Fruit fly (Drosophila melanogaster) whole organism, prepupa: ENCODE results near the gene dlp.
A peak's percentile ranks its signal among the peaks of the same experiment; 100 is the strongest.

ENCODE experiments used
- Blimp-1 ChIP-seq: fragments of 200-800 bp; sonication (Bioruptor generic); optimal IDR thresholded peaks from 3 replicates; lab custom pipeline; 2017; ENCODE audit warnings: missing biosample characterization, missing genetic modification characterization, mild to moderate bottlenecking, moderate library complexity, missing genetic modification reagents
- CG10631 ChIP-seq: fragments of 200-800 bp; sonication (Bioruptor generic); optimal IDR thresholded peaks from 2 replicates; lab custom pipeline; 2016; ENCODE audit warnings: missing biosample characterization, missing genetic modification characterization
- CG10669 ChIP-seq: fragments of 200-800 bp; sonication (Bioruptor generic); optimal IDR thresholded peaks from 3 replicates; lab custom pipeline; 2018; ENCODE audit warnings: missing biosample characterization, mild to moderate bottlenecking, missing genetic modification characterization, moderate library complexity
- CG11762 ChIP-seq: fragments of 200-800 bp; sonication (Bioruptor generic); optimal IDR thresholded peaks from 3 replicates; lab custom pipeline; 2016; ENCODE audit warnings: missing biosample characterization, missing genetic modification characterization; ENCODE audit not compliant: insufficient read depth
- CG11902 ChIP-seq: fragments of 200-800 bp; sonication (Bioruptor generic); optimal IDR thresholded peaks from 3 replicates; lab custom pipeline; 2016; ENCODE audit warnings: missing biosample characterization, missing genetic modification characterization
- CG3032 ChIP-seq: fragments of 200-800 bp; optimal IDR thresholded peaks from 2 replicates; lab custom pipeline; 2019; ENCODE audit warnings: missing biosample characterization, mild to moderate bottlenecking, missing genetic modification characterization, moderate library complexity
- CG32006 ChIP-seq: fragments of 200-800 bp; sonication (Bioruptor generic); optimal IDR thresholded peaks from 3 replicates; lab custom pipeline; 2017; ENCODE audit warnings: missing biosample characterization, mild to moderate bottlenecking, missing genetic modification characterization
- CG3919 ChIP-seq: fragments of 200-800 bp; sonication (Bioruptor generic); optimal IDR thresholded peaks from 3 replicates; lab custom pipeline; 2016; ENCODE audit warnings: missing biosample characterization, missing genetic modification characterization
- CG4318 ChIP-seq: fragments of 200-800 bp; sonication (Bioruptor generic); optimal IDR thresholded peaks from 3 replicates; lab custom pipeline; 2017; ENCODE audit warnings: missing biosample characterization, mild to moderate bottlenecking, missing genetic modification characterization
- CG6163 ChIP-seq: fragments of 200-800 bp; sonication (Bioruptor generic); IDR thresholded peaks from 3 replicates; pipeline ENCODE4 v1.3.6; 2022; ENCODE audit warnings: missing biosample characterization, missing genetic modification characterization
- CG6276 ChIP-seq: fragments of 200-800 bp; sonication (Bioruptor generic); optimal IDR thresholded peaks from 2 replicates; lab custom pipeline; 2017; ENCODE audit warnings: missing biosample characterization, mild to moderate bottlenecking, missing genetic modification characterization
- CG6792 ChIP-seq: fragments of 200-800 bp; sonication (Bioruptor generic); optimal IDR thresholded peaks from 3 replicates; lab custom pipeline; 2016; ENCODE audit warnings: missing biosample characterization, missing genetic modification characterization
- CG6808 ChIP-seq: fragments of 200-800 bp; sonication (Bioruptor generic); optimal IDR thresholded peaks from 3 replicates; lab custom pipeline; 2017; ENCODE audit warnings: missing biosample characterization, missing genetic modification characterization, mild to moderate bottlenecking, moderate library complexity, missing genetic modification reagents
- CG7368 ChIP-seq: fragments of 200-800 bp; sonication (Bioruptor generic); optimal IDR thresholded peaks from 3 replicates; lab custom pipeline; 2016; ENCODE audit warnings: missing biosample characterization, missing genetic modification characterization
- CG8319 ChIP-seq: fragments of 200-800 bp; sonication (Bioruptor generic); optimal IDR thresholded peaks from 3 replicates; lab custom pipeline; 2016; ENCODE audit warnings: missing biosample characterization, missing genetic modification characterization
- CG9139 ChIP-seq: fragments of 200-800 bp; sonication (Bioruptor generic); optimal IDR thresholded peaks from 3 replicates; lab custom pipeline; 2017; ENCODE audit warnings: missing biosample characterization, mild to moderate bottlenecking, missing genetic modification characterization
- Eip75B ChIP-seq: fragments of 200-800 bp; sonication (Bioruptor generic); optimal IDR thresholded peaks from 3 replicates; lab custom pipeline; 2016; ENCODE audit warnings: missing biosample characterization, missing genetic modification characterization
- Eip78C ChIP-seq: fragments of 200-800 bp; sonication (Bioruptor generic); peaks from one replicate; lab custom pipeline; 2016; ENCODE audit warnings: missing biosample characterization, missing genetic modification characterization
- Eip93F ChIP-seq: fragments of 200-800 bp; sonication (Bioruptor generic); optimal IDR thresholded peaks from 2 replicates; lab custom pipeline; 2016; ENCODE audit warnings: missing biosample characterization, mild to moderate bottlenecking, missing genetic modification characterization
- Ets21C ChIP-seq: fragments of 200-800 bp; sonication (Bioruptor generic); optimal IDR thresholded peaks from 3 replicates; lab custom pipeline; 2016; ENCODE audit warnings: missing biosample characterization, missing genetic modification characterization
- Gug ChIP-seq: fragments of 200-800 bp; sonication (Bioruptor generic); IDR thresholded peaks from 2 replicates; pipeline ENCODE4 v1.3.6; 2022; ENCODE audit warnings: missing biosample characterization, missing genetic modification characterization
- Hr38 ChIP-seq: sonication (Bioruptor generic); optimal IDR thresholded peaks from 2 replicates; lab custom pipeline; 2016; ENCODE audit warnings: missing biosample characterization, missing genetic modification characterization
- Lpt ChIP-seq: fragments of 200-800 bp; sonication (Bioruptor generic); optimal IDR thresholded peaks from 3 replicates; lab custom pipeline; 2016; ENCODE audit warnings: missing biosample characterization, missing genetic modification characterization
- Met ChIP-seq: fragments of 200-800 bp; sonication (Bioruptor generic); optimal IDR thresholded peaks from 3 replicates; lab custom pipeline; 2016; ENCODE audit warnings: missing biosample characterization, missing genetic modification characterization
- OdsH ChIP-seq: fragments of 200-800 bp; sonication (Bioruptor generic); optimal IDR thresholded peaks from 3 replicates; lab custom pipeline; 2016; ENCODE audit warnings: missing biosample characterization, missing genetic modification characterization
- Sox102F ChIP-seq: fragments of 200-800 bp; sonication (Bioruptor generic); optimal IDR thresholded peaks from 2 replicates; lab custom pipeline; 2016; ENCODE audit warnings: missing biosample characterization, mild to moderate bottlenecking, missing genetic modification characterization
- Sox14 ChIP-seq: fragments of 200-800 bp; sonication (Bioruptor generic); optimal IDR thresholded peaks from 3 replicates; lab custom pipeline; 2016; ENCODE audit warnings: missing biosample characterization, missing genetic modification characterization
- achi ChIP-seq: fragments of 200-800 bp; sonication (Bioruptor generic); optimal IDR thresholded peaks from 3 replicates; lab custom pipeline; 2016; ENCODE audit warnings: missing biosample characterization, missing genetic modification characterization
- acj6 ChIP-seq: fragments of 200-800 bp; sonication (Bioruptor generic); optimal IDR thresholded peaks from 3 replicates; lab custom pipeline; 2016; ENCODE audit warnings: missing biosample characterization, missing genetic modification characterization
- cyc ChIP-seq: fragments of 200-800 bp; sonication (Bioruptor generic); optimal IDR thresholded peaks from 3 replicates; lab custom pipeline; 2016; ENCODE audit warnings: missing biosample characterization, missing genetic modification characterization
- dac ChIP-seq: fragments of 200-800 bp; sonication (Bioruptor generic); optimal IDR thresholded peaks from 2 replicates; lab custom pipeline; 2017; ENCODE audit warnings: missing biosample characterization, mild to moderate bottlenecking, missing genetic modification characterization
- dsx ChIP-seq: fragments of 200-800 bp; optimal IDR thresholded peaks from 3 replicates; lab custom pipeline; 2019; ENCODE audit warnings: missing biosample characterization, mild to moderate bottlenecking, missing genetic modification characterization, moderate library complexity; ENCODE audit not compliant: poor library complexity, severe bottlenecking
- esn ChIP-seq: fragments of 200-800 bp; sonication (Bioruptor generic); optimal IDR thresholded peaks from 2 replicates; lab custom pipeline; 2016; ENCODE audit warnings: missing biosample characterization, mild to moderate bottlenecking, missing genetic modification characterization, moderate library complexity
- fkh ChIP-seq: fragments of 200-800 bp; sonication (Bioruptor generic); optimal IDR thresholded peaks from 3 replicates; lab custom pipeline; 2017; ENCODE audit warnings: missing biosample characterization, mild to moderate bottlenecking, missing genetic modification characterization, moderate library complexity
- lz ChIP-seq: fragments of 200-800 bp; sonication (Bioruptor generic); optimal IDR thresholded peaks from 3 replicates; lab custom pipeline; 2016; ENCODE audit warnings: missing biosample characterization, missing genetic modification characterization
- net ChIP-seq: fragments of 200-800 bp; sonication (Bioruptor generic); optimal IDR thresholded peaks from 3 replicates; lab custom pipeline; 2016; ENCODE audit warnings: missing biosample characterization, missing genetic modification characterization
- pdm3 ChIP-seq: fragments of 200-800 bp; sonication (Bioruptor generic); optimal IDR thresholded peaks from 3 replicates; lab custom pipeline; 2016; ENCODE audit warnings: missing biosample characterization, missing genetic modification characterization
- salr ChIP-seq, 2 experiments: fragments of 200-800 bp; sonication (Bioruptor generic); optimal IDR thresholded peaks; 3 replicates each; lab custom pipeline; 2016 to 2018; ENCODE audit warnings: missing biosample characterization in 2 of 2, missing genetic modification characterization in 2 of 2, mild to moderate bottlenecking in 1 of 2
- spab ChIP-seq: fragments of 200-800 bp; sonication (Bioruptor generic); optimal IDR thresholded peaks from 2 replicates; lab custom pipeline; 2017; ENCODE audit warnings: missing biosample characterization, mild to moderate bottlenecking, missing genetic modification characterization, missing genetic modification reagents
- ss ChIP-seq, 2 experiments: fragments of 200-800 bp; sonication (Bioruptor generic); optimal IDR thresholded peaks; 2 replicates in 1 of 2; 3 replicates in 1 of 2; lab custom pipeline; 2017 to 2018; ENCODE audit warnings: mild to moderate bottlenecking in 2 of 2, missing biosample characterization in 2 of 2, missing genetic modification characterization in 2 of 2, moderate library complexity in 1 of 2
- svp ChIP-seq: fragments of 200-800 bp; sonication (Bioruptor generic); peaks from one replicate; lab custom pipeline; 2016; ENCODE audit warnings: missing biosample characterization, missing genetic modification characterization
- vri ChIP-seq: fragments of 200-800 bp; sonication (Bioruptor generic); optimal IDR thresholded peaks from 3 replicates; lab custom pipeline; 2016; ENCODE audit warnings: missing biosample characterization, mild to moderate bottlenecking, missing genetic modification characterization

dlp gene

DNA sequence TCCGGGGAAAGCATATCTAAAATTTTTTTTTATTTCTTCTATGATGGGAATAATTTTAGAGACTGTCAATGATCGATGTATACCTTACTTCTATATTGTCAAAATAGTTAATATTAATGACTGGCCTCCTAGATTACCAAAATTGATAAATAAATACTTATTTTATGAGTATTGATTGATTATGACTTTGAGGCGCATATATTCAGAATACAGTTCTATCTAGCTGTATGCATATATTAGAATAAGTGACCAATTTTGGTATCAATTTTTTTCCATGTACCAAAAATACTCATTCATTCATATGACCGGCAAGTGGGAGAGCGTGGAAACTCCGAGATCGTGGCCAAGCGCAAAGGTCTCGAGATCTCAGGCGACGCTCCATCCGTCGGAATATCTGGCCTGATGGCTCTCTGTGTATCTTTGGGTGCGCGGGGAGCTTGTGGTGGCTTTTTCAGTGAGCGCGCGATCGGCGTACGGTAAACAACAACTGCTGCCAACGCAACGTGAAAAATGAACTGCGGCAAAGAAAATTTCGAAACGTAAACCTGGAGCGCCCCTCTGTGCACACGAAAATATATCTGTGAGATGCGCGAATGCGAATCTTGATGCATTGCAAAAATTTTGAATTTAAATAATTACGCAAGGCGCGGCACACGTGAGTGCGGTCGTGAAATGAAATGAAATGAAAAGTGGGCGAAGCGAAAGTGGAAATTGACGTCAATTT, 40.1 kb downstream of the dlp start, which contains the start of the genes CG43121 and ome (continued):
- TF ChIP-seq CG11902 (GFP tag; lab: Kevin White, UChicago) (no peak), svp (peak; percentile 85), CG11762 (GFP tag; lab: Kevin White, UChicago) (no peak), ss (GFP tag; optimal IDR thresholded peaks at IDR 0.05; lab: Kevin White, UChicago) (peak in 1 of 2 experiments; percentile 57), Sox14 (GFP tag; lab: Kevin White, UChicago) (peak; percentile 9), salr (GFP tag; optimal IDR thresholded peaks at IDR 0.05; lab: Kevin White, UChicago) (peak; percentile 8 to 11), CG9139 (GFP tag; lab: Kevin White, UChicago) (no peak), fkh (peak; percentile 89), OdsH (peak; percentile 11), esn (GFP tag; lab: Kevin White, UChicago) (peak; percentile 54), Blimp-1 (GFP tag; lab: Kevin White, UChicago) (peak; percentile 69), CG6163 (GFP tag; lab: Robert Waterston, UW) (peak; percentile 79), acj6 (GFP tag; lab: Kevin White, UChicago) (no peak), net (GFP tag; lab: Kevin White, UChicago) (peak; percentile 7), CG32006 (GFP tag; lab: Kevin White, UChicago) (peak; percentile 36), dac (GFP tag; lab: Kevin White, UChicago) (no peak), lz (peak; percentile 22), Eip78C (GFP tag; lab: Kevin White, UChicago) (peak; percentile 73)

- TF ChIP-seq CG4318 (GFP tag; lab: Kevin White, UChicago), result no peak
- TF ChIP-seq Eip78C (GFP tag; lab: Kevin White, UChicago), result peak; percentile 9
- TF ChIP-seq svp, result peak; percentile 58
- no peak for TF ChIP-seq Ets21C (GFP tag; lab: Kevin White, UChicago)
- no peak for TF ChIP-seq achi
- no peak for TF ChIP-seq salr (GFP tag; optimal IDR thresholded peaks at IDR 0.05; lab: Kevin White, UChicago)
- no peak for TF ChIP-seq CG7368 (GFP tag; lab: Kevin White, UChicago)
- TF ChIP-seq cyc (GFP tag; lab: Kevin White, UChicago), result no peak
- no peak for TF ChIP-seq Eip75B (GFP tag; lab: Kevin White, UChicago)
Measured at dm6 chr3L:14673740-14674463, 41.5 kb downstream of the dlp start.

dm6 chr3L:14678097-14678679, 45.8 kb downstream of the dlp start, which contains the start of gene CG4914:
TSS of gene CG4914 (minus strand) at chr3L:14678147.
- TF ChIP-seq CG6276 (GFP tag; lab: Kevin White, UChicago) (peak; percentile 82), CG4318 (GFP tag; lab: Kevin White, UChicago) (peak; percentile 88), Lpt (peak; percentile 65), pdm3 (peak; percentile 72), CG8319 (GFP tag; lab: Kevin White, UChicago) (peak; percentile 62), Hr38 (GFP tag; lab: Kevin White, UChicago) (no peak), CG6792 (GFP tag; lab: Kevin White, UChicago) (peak; percentile 84), dsx (GFP tag; lab: Kevin White, UChicago) (peak; percentile 70), salr (GFP tag; optimal IDR thresholded peaks at IDR 0.05; lab: Kevin White, UChicago) (peak; percentile 13 to 90), CG10631 (GFP tag; lab: Kevin White, UChicago) (peak; percentile 88), Eip75B (GFP tag; lab: Kevin White, UChicago) (peak; percentile 82), acj6 (GFP tag; lab: Kevin White, UChicago) (peak; percentile 87), cyc (GFP tag; lab: Kevin White, UChicago) (peak; percentile 78), vri (peak; percentile 26), Eip93F (peak; percentile 1), CG6163 (GFP tag; lab: Robert Waterston, UW) (peak; percentile 78; the same call in 2 of the 3 replicates), spab (GFP tag; lab: Kevin White, UChicago) (peak; percentile 71), CG10669 (GFP tag; lab: Kevin White, UChicago) (peak; percentile 57), Blimp-1 (GFP tag; lab: Kevin White, UChicago) (peak; percentile 73), CG32006 (GFP tag; lab: Kevin White, UChicago) (peak; percentile 94), CG3032 (tag; lab: Kevin White, UChicago) (peak; percentile 71), CG6808 (GFP tag; lab: Kevin White, UChicago) (peak; percentile 63), Sox102F (GFP tag; lab: Kevin White, UChicago) (peak; percentile 78), CG9139 (GFP tag; lab: Kevin White, UChicago) (no peak), Ets21C (GFP tag; lab: Kevin White, UChicago) (peak; percentile 64), Gug (GFP tag; lab: Robert Waterston, UW) (peak; percentile 67), net (GFP tag; lab: Kevin White, UChicago) (peak; percentile 85), Met (GFP tag; lab: Kevin White, UChicago) (peak; percentile 87), CG3919 (peak; percentile 85)
